Fruit fly (Drosophila melanogaster): ENCODE results near the gene Ubc7.

Gene Ubc7

DNA sequence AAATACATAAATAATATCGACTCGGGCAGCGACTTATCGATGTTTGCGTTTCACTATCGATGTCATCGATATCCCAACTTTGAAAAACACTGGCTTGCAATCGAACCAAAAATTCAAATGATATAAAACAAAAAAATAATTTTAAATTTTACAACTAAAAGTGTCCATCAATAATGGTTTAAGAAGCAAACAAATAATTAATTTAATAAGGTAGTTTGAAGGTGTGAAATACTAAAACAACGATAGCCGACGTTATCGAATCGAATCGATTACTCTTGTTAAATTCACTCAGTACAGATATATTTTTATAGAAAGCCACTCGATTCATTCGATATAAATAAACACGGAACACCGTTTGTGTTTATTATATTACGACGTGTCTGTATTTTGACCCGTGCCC lies at the start of gene Ubc7, which contains the start of gene SMC3:
Ubc7 (plus strand) TSS at position 260 of the 400 bp plus-strand sequence.
SMC3 (minus strand) TSS at position 22 of the 400 bp plus-strand sequence.
- peak; percentile 20 for TF ChIP-seq CG17801 (GFP tag; optimal IDR thresholded peaks at IDR 0.05; ENCODE audit: partially characterized antibody)

DNA sequence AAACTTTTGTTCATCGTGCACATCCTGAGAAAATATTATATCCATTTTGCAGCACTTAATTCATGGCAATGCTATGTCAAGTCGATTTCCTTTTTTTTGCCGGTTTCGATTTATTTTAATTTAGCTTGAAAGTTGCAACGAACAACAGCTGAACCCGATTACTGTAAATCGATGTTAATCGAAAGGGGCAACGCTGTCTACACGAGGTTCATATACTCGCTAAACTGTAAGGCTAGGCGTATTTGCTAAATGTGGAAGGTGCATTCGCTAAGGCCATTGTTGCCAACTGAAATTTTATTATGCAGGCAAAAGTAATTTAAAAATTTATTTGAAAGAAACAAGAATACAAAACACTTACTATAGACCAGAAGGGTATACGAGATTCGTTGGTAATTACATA lies 46.1 kb upstream of the Ubc7 start, which contains the start of gene CG9902:
CG9902 (minus strand) TSS at position 131 of the 400 bp plus-strand sequence.
- no peak for TF ChIP-seq CG17801 (GFP tag; optimal IDR thresholded peaks at IDR 0.05; ENCODE audit: partially characterized antibody)

DNA sequence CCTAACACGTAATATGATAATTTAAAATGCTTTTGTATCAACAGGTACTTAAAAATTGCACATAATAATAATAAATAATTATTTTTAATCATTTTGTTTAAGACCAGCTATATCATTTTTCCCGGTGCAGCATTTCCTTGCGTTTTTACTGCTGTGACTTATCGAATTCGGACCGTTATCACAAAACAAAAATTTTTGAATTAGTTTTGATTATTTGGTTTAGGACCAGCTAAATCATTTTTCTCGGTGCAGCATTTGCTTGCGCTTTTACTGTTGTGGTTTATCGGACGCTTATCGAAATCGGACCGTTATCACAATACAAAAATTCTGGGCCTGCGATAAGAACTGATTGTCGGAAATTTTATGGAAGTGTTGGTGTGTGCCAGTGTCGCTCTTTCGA lies 40.9 kb upstream of the Ubc7 start:
- TF ChIP-seq CG17801 (GFP tag; optimal IDR thresholded peaks at IDR 0.05; ENCODE audit: partially characterized antibody) = peak; percentile 79

- TF ChIP-seq CG17801 (GFP tag; optimal IDR thresholded peaks at IDR 0.05; ENCODE audit: partially characterized antibody) = no peak
Measured at dm6 chrX:16552968-16553417, 40.5 kb upstream of the Ubc7 start.

DNA sequence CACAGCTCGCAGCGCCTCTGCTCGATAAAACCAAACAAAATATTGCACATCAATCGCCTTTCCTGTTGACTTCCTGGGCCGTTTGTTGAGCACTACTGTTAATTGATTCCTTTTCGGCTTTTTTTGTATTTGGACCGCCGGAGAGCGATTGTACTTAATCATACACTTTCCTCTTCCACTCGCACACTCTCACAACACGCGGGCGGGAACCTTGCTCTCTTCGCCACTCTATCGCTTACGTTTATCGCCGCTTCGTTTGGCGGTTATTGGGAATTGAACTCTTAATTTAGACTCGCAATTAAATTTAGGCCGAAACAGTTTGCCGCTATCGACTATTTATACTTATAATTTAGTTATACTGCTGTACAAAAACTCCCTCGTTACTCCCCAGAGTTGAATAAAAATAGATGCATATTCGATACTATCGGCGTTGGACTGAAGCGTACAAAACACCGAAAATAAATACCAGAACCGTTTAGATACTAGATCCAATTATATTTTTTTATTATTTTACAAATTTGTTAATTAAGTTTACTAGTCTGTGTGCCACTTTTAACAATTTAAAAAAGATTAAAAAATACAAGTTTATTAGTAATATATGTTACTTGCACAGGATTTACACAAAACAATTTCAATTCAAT lies 39.8 kb upstream of the Ubc7 start, which contains the start of gene Arp2:
Arp2 (minus strand) TSS at position 427 of the 641 bp plus-strand sequence.
- TF ChIP-seq CG17801 (GFP tag; optimal IDR thresholded peaks at IDR 0.05; ENCODE audit: partially characterized antibody) = no peak

DNA sequence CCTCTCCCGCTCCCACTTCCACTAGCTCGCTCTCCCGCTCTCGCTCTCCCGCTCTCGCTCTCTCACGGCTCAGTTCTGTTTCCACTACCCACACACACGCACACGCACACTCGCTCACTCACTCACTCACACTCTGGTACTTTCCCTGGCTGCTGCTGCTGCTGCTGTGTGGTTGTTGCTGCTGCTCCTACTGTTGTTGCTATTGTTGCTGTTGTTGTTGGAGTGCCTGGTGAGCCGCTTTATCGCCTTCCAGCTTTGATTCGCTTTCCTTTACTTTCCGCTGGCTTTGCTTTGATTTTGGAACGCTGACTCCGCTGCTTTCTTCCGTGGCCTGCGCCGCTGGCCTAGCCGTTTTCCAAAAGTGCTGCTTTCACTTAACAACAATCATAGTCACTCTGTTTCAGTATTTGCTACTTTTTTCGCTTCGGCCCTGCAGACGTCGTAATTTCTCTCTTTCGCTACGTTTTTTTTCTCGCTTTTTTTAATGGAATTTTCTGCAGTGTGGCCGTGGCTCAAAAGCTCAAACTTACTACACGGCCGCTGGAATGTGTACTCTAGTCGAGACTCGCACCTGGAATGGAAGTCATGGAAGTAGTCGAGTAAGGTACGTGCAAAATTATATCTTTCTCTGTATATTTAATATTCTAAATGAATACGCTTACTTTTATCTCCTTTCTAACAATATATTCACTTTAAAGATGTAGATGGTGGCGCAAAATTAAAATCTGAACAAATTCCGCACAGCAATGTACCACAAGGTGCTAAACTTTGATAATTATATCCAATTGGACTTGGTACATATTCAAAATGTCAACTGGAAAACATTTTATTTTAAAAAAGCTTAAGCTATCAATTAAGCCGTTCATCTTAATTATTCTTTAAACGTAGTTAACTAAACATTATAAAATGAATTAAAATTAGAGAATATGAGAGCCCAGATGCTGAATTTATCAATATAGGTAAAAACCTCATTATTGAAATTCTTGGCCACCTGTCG lies 33.7 kb upstream of the Ubc7 start, which contains the start of gene Pp2B-14D:
Pp2B-14D (minus strand) TSS at position 503 of the 997 bp plus-strand sequence.
- TF ChIP-seq CG17801 (GFP tag; optimal IDR thresholded peaks at IDR 0.05; ENCODE audit: partially characterized antibody) = peak; percentile 53

- TF ChIP-seq CG17801 (GFP tag; optimal IDR thresholded peaks at IDR 0.05; ENCODE audit: partially characterized antibody) = no peak
Measured at dm6 chrX:16562259-16562658, 31.2 kb upstream of the Ubc7 start.

- TF ChIP-seq CG17801 (GFP tag; optimal IDR thresholded peaks at IDR 0.05; ENCODE audit: partially characterized antibody) = no peak
Measured at dm6 chrX:16565377-16565776, 28.1 kb upstream of the Ubc7 start.

- no peak for TF ChIP-seq CG17801 (GFP tag; optimal IDR thresholded peaks at IDR 0.05; ENCODE audit: partially characterized antibody)
Measured at dm6 chrX:16570572-16571224, 22.8 kb upstream of the Ubc7 start.

DNA sequence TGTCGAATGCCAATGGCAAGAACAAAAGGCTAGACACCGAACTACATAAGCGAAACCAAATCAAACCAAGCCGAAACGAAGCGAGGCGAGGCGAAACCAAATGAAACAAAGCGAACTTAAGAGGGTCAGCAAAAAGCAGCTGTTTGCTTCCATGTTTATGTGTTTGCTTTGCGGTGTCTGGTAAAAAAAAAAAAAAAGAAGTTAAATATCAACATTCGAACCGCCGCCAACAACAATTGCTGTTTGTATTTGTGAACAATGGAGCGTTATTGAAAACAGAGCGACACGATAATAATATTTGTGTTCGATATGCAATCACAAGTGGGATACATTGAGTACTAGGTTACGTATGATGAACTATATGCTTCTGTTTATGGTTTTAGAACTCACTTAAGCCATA lies 19.8 kb upstream of the Ubc7 start:
- TF ChIP-seq CG17801 (GFP tag; optimal IDR thresholded peaks at IDR 0.05; ENCODE audit: partially characterized antibody) = no peak

DNA sequence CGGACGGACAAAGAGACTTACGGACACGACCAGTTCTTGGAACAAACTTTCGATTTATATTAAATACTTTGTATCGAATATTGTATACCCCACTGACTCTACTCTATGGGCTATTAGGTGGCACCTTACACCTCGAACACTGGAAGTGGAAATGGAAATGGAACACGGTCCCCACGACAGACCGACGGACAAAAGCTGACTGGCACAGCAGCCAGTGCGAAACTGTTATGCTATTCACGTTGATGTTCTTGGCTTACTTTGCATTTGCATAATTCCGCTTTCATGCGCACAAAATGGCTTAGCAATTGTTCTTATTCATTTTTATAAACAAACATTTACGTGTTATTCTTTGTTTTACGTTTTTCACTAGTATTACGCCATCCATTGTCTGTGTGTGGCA lies 19.4 kb upstream of the Ubc7 start:
- TF ChIP-seq CG17801 (GFP tag; optimal IDR thresholded peaks at IDR 0.05; ENCODE audit: partially characterized antibody) = no peak

DNA sequence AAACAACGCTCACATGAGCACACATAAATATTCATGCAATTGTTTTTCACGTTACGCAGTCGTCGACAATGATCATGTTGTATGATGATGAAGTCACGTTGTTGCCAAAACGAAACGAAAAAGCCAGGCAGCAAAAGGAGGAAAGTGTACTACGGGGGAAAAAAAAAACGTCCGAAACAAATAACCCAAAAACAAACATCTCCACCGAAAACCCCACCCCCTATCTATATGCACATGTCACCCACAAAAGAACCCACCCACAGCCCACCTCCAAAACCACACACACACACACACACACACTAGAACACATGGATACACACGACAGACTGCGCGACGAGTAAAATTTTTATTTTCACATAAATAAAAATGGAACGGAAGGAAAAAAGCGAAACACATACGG lies 18.4 kb upstream of the Ubc7 start:
- no peak for TF ChIP-seq CG17801 (GFP tag; optimal IDR thresholded peaks at IDR 0.05; ENCODE audit: partially characterized antibody)

- TF ChIP-seq CG17801 (GFP tag; optimal IDR thresholded peaks at IDR 0.05; ENCODE audit: partially characterized antibody) = no peak
Measured at dm6 chrX:16579978-16580377, 13.5 kb upstream of the Ubc7 start.

dm6 chrX:16581703-16582102 lies 11.8 kb upstream of the Ubc7 start:
- TF ChIP-seq CG17801 (GFP tag; optimal IDR thresholded peaks at IDR 0.05; ENCODE audit: partially characterized antibody) = no peak

DNA sequence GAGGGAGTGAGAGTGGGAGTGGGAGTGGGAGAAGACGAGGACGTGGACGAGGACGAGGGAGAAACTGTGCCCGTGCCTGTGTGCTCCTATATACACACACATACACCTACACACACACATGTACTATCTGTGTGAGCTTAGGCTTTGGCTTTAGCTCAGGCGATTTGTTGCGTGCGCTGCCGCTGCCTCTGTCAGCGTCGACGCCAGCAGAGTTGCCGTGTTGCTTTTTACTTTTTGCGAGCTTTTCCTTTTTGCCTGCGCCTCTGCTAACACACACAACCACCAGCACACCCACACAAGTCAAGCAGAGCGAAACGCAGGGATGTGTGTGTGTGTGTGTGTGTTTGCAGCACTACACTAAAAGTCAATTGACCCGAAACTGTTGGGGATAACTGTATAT lies 11.3 kb upstream of the Ubc7 start:
- TF ChIP-seq CG17801 (GFP tag; optimal IDR thresholded peaks at IDR 0.05; ENCODE audit: partially characterized antibody) = no peak
